Fruit fly (Drosophila melanogaster) S2 (cell line): ENCODE measurements around the gene MFS18.

Experiments used
- CG8478 ChIP-seq: fragments of >200 bp; optimal IDR thresholded peaks from 2 replicates; lab custom pipeline; 2018
- CTCF ChIP-seq, 2 experiments: fragments of >200 bp; optimal IDR thresholded peaks; 2 replicates each; lab custom pipeline; 2018

dm6 chr2L:4444457-4444856 lies 4.0 kb downstream of the MFS18 start, which contains the start of the genes morgue and Elp3:
- TF ChIP-seq CG8478 (lab: Kevin White, UChicago), result no peak
- TF ChIP-seq CTCF (optimal IDR thresholded peaks at IDR 0.05; lab: Kevin White, UChicago), result no peak
